Worm (Caenorhabditis elegans) whole organism, L4 larva: ENCODE measurements around the gene gcy-29.

Source experiments
- F49E8.2 ChIP-seq: sonication (generic microtip); optimal IDR thresholded peaks from 2 replicates; lab custom pipeline; 2016; ENCODE audit warnings: missing compliant biosample characterization, mild to moderate bottlenecking, missing genetic modification characterization, borderline replicate concordance
- Y5F2A.4 ChIP-seq: fragments of 200-800 bp; sonication (Bioruptor generic); optimal IDR thresholded peaks from 2 replicates; lab custom pipeline; 2018; ENCODE audit warnings: mild to moderate bottlenecking, missing genetic modification characterization, missing compliant biosample characterization
- daf-16 ChIP-seq, 3 experiments: sonication (generic microtip); optimal IDR thresholded peaks; 2 replicates each; lab custom pipeline; 2016 to 2017; ENCODE audit warnings: missing genetic modification characterization in 3 of 3, missing genetic modification reagents in 3 of 3, mild to moderate bottlenecking in 2 of 3, missing compliant biosample characterization in 2 of 3, missing biosample characterization in 1 of 3, moderate library complexity in 1 of 3
- nhr-76 ChIP-seq: fragments of 150-350 bp; optimal IDR thresholded peaks from 2 replicates; lab custom pipeline; 2014; ENCODE audit warnings: missing biosample characterization, missing genetic modification characterization
- saeg-2 ChIP-seq: fragments of 200-800 bp; sonication (Bioruptor generic); IDR thresholded peaks from 2 replicates; pipeline ENCODE4 v1.3.6; 2022; ENCODE audit warnings: missing genetic modification reagents, missing genetic modification characterization, missing compliant biosample characterization
- zfp-2 ChIP-seq: sonication (generic microtip); optimal IDR thresholded peaks from 2 replicates; lab custom pipeline; 2016; ENCODE audit warnings: mild to moderate bottlenecking, missing genetic modification characterization, missing compliant biosample characterization

DNA sequence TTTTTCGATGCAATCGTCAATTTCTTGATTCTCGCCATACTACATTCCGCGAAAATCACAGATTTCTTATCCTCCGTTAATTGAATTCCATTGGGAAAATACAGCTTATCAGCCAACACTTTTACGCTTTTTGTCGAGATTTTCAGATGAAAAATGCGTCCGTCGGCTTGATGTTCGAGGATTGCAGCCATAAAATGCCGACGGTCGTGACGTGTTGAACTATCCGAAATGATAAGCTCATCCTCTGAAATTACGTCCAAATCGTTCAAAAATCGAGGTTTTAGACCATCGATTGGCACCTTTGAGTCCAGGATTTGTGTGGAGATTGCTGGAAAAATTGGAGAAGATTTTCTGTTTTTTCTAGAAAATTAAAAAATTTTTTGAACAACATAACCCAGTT lies 21.5 kb downstream of the gcy-29 start:
- TF ChIP-seq F49E8.2 (tag; lab: Kevin White, UChicago), result no peak
- no peak for TF ChIP-seq saeg-2 (GFP tag; lab: Robert Waterston, UW)
- no peak for TF ChIP-seq nhr-76 (tag; lab: Kevin White, UChicago)
- no peak for TF ChIP-seq zfp-2 (tag; lab: Kevin White, UChicago)
- no peak for TF ChIP-seq daf-16 (GFP tag; optimal IDR thresholded peaks at IDR 0.05; lab: Kevin White, UChicago)
- no peak for TF ChIP-seq daf-16 (tag; optimal IDR thresholded peaks at IDR 0.05; lab: Kevin White, UChicago)
- no peak for TF ChIP-seq Y5F2A.4 (GFP tag; lab: Kevin White, UChicago)
